Worm (Caenorhabditis elegans) whole organism, dauer: Measurements from ENCODE around the gene sap-49.

Experiments used
- unc-62 ChIP-seq: sonication (generic microtip); optimal IDR thresholded peaks from 2 replicates; lab custom pipeline; 2017; ENCODE audit warnings: missing biosample characterization, missing genetic modification reagents, missing genetic modification characterization

Gene sap-49

DNA sequence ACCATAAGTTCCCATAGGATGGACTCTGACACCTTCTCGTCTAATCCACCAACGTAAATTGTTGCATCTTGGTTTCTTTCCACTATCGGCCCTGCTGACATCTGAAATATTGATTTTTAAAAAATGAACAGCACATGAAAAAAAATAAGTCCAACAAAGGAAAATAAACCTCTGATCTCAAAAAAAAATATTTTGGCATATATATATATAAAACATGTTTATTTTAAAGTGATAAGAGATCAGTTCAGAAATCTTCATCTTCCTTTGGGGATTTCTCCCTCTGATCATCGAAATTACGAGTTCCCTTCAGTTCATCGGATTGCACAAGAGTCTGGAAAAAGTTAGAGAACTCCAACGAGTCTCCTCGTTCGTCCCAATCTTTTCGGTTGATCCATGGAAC is at the start of gene sap-49:
TSS of gene sap-49 (minus strand) at position 101 of the 400 bp plus-strand sequence.
- no peak for TF ChIP-seq unc-62 (GFP tag; lab: Kevin White, UChicago)

DNA sequence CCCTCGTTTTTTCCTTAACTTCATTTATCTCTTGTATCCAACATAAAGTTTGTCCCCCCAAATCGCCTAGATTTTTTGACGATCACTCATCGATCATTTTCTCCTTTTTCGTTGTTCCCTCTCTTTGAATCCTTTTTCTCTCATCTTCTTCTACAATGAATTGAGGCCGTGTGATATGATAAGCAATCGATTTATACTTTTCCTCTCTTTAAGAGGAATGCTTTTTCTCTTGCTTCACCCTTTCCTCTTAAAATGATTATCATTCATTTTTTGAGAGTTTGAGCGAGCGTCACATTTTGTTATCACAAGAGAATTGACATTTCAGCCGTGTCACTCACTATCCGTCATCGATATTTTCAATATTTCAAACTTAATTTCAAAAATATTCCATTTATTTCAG is 42.5 kb upstream of the sap-49 start, which contains the start of gene K02C4.5:
TSS of gene K02C4.5 (plus strand) at position 395 of the 400 bp plus-strand sequence.
- no peak for TF ChIP-seq unc-62 (GFP tag; lab: Kevin White, UChicago)

ce11 chrII:8075324-8075810 is 39.8 kb upstream of the sap-49 start, which contains the start of gene K02C4.2:
TSS of gene K02C4.2 (plus strand) at chrII:8075760.
- TF ChIP-seq unc-62 (GFP tag; lab: Kevin White, UChicago): no peak

- TF ChIP-seq unc-62 (GFP tag; lab: Kevin White, UChicago): no peak
Measured at ce11 chrII:8074058-8074457, 38.5 kb upstream of the sap-49 start.

- no peak for TF ChIP-seq unc-62 (GFP tag; lab: Kevin White, UChicago)
Measured at ce11 chrII:8073222-8073621, 37.7 kb upstream of the sap-49 start, which contains the start of gene gpcp-2. TSS of gene gpcp-2 (minus strand) at chrII:8073374.

- no peak for TF ChIP-seq unc-62 (GFP tag; lab: Kevin White, UChicago)
Measured at ce11 chrII:8071801-8072544, 36.4 kb upstream of the sap-49 start.

DNA sequence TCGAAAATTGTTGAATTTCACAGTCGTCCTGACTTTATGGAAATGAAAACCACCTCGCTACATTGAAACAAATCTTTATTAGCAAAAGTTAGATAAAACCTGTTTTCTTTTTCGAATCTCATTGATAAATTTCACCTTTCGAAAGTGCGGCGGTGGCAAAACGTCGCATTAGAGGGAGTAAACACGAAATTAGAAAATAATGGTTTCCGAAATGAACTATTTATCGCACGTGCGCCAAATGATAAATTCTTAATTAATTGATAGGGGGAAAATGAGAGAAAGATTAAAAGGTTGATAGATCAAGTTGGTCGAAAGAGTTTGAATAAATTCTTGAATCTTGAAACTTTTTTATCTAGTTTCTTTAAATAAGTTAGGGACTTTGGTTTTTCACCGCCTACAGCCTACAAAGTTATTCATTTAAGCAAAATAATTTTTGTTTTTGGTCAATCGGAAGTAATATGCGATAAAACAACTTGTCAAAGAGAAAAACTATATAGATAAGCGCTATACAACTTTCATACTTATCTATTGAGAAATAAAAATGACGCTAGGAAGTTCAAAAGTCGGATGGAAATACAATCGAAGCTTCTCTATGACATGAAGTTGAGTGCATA is 35.6 kb upstream of the sap-49 start:
- TF ChIP-seq unc-62 (GFP tag; lab: Kevin White, UChicago): no peak

- no peak for TF ChIP-seq unc-62 (GFP tag; lab: Kevin White, UChicago)
Measured at ce11 chrII:8065985-8066384, 30.4 kb upstream of the sap-49 start, which contains the start of gene pdha-1. TSS of gene pdha-1 (plus strand) at chrII:8066285.

DNA sequence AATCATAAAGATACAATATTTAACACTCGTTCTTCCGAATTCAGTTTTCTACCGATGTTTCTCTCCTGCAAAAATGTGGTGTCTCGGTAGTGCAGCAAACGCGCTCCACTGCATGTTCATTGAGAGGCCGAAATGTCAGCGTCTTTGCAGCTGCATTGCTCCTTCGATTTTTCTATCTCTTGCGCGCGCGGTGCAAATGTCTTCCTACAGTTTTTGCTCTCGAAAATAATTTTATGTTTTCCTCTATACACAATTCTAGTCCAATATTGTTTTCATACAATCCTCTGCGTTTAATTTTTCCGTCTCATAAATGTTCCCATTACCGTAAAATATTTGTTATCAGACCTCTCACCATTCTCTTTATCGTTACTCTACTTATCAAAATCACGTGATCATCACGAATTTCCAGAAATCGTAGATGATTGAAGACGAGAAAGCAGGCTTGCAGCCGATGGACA is 26.8 kb upstream of the sap-49 start, which contains the start of gene ufd-2:
TSS of gene ufd-2 (plus strand) at position 408 of the 458 bp plus-strand sequence.
- no peak for TF ChIP-seq unc-62 (GFP tag; lab: Kevin White, UChicago)

- no peak for TF ChIP-seq unc-62 (GFP tag; lab: Kevin White, UChicago)
Measured at ce11 chrII:8059532-8059931, 24.0 kb upstream of the sap-49 start.

- TF ChIP-seq unc-62 (GFP tag; lab: Kevin White, UChicago): no peak
Measured at ce11 chrII:8058769-8059168, 23.2 kb upstream of the sap-49 start, which contains the start of gene T05H10.8. TSS of gene T05H10.8 (plus strand) at chrII:8059069.

DNA sequence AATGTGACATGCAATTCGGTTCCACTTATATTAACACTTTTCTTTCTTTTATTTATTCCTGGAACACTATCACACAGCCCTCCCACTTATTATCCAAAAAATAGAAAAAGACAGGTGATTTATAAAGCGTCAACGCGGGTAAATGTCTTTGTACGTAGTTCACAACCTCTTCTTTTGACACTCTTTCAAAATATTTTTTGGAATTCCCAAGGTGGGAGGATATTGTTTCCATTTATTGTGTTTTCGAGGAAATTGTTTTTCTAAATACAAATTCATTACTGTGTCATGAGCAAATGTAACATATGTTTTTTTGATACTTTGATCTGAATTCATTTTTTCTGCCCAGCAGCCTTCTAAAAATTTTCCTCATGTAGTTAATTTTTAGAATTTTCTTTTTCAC is 22.3 kb upstream of the sap-49 start:
- TF ChIP-seq unc-62 (GFP tag; lab: Kevin White, UChicago): no peak

DNA sequence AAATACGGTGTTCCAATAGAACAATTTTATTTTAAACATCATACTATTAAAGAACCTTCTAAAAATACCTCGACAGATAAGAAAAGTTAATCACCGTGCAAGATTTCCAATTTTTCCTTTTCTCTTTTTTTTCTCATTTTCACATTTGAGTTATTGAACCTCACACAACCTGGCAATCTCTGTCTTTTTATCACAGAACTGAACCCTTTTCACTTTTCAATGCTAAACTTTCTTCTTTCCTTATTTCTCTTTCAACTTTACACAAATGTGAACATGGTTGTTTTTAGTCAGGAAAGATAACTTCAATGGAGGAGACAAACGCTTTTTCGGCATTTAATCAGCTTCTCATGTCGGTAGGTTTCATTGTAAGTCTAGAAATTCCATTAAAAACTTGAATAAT is 17.3 kb upstream of the sap-49 start, which contains the start of gene T05H10.4:
TSS of gene T05H10.4 (plus strand) at position 301 of the 400 bp plus-strand sequence.
- no peak for TF ChIP-seq unc-62 (GFP tag; lab: Kevin White, UChicago)

ce11 chrII:8052172-8052571 is 16.6 kb upstream of the sap-49 start:
- TF ChIP-seq unc-62 (GFP tag; lab: Kevin White, UChicago): no peak

- no peak for TF ChIP-seq unc-62 (GFP tag; lab: Kevin White, UChicago)
Measured at ce11 chrII:8051330-8051729, 15.8 kb upstream of the sap-49 start.

- TF ChIP-seq unc-62 (GFP tag; lab: Kevin White, UChicago): no peak
Measured at ce11 chrII:8050477-8050876, 14.9 kb upstream of the sap-49 start, which contains the start of gene mtre-1. TSS of gene mtre-1 (minus strand) at chrII:8050577.
